Fruit fly (Drosophila melanogaster) whole organism, embryonic: ENCODE data around the gene Pi4KIIalpha.

Experiments used
- Atf-2 ChIP-seq: fragments of 200-800 bp; sonication (Bioruptor generic); optimal IDR thresholded peaks from 2 replicates; lab custom pipeline; 2016; ENCODE audit warnings: missing biosample characterization, missing genetic modification characterization
- CG10979 ChIP-seq: fragments of 200-800 bp; sonication (Bioruptor generic); optimal IDR thresholded peaks from 2 replicates; lab custom pipeline; 2018; ENCODE audit warnings: missing biosample characterization, mild to moderate bottlenecking, missing genetic modification characterization, moderate library complexity
- CG11695 ChIP-seq: fragments of 200-800 bp; sonication (Bioruptor generic); IDR thresholded peaks from 3 replicates; pipeline ENCODE4 v1.3.6; 2022; ENCODE audit warnings: missing biosample characterization, missing genetic modification characterization
- CG12071 ChIP-seq: fragments of 200-800 bp; sonication (Bioruptor generic); optimal IDR thresholded peaks from 3 replicates; lab custom pipeline; 2018; ENCODE audit warnings: missing biosample characterization, mild to moderate bottlenecking, missing genetic modification characterization
- CG12391 ChIP-seq: fragments of 200-800 bp; sonication (Bioruptor generic); optimal IDR thresholded peaks from 3 replicates; lab custom pipeline; 2018; ENCODE audit warnings: missing biosample characterization, mild to moderate bottlenecking, missing genetic modification characterization, moderate library complexity
- CG15479 ChIP-seq: fragments of 200-800 bp; sonication (Bioruptor generic); optimal IDR thresholded peaks from 3 replicates; lab custom pipeline; 2019; ENCODE audit warnings: missing biosample characterization, mild to moderate bottlenecking, missing genetic modification characterization, moderate library complexity
- CG1602 ChIP-seq: fragments of 200-800 bp; sonication (Bioruptor generic); optimal IDR thresholded peaks from 3 replicates; lab custom pipeline; 2016; ENCODE audit warnings: missing biosample characterization, missing genetic modification characterization
- CG16779 ChIP-seq: fragments of 200-800 bp; sonication (Bioruptor generic); IDR thresholded peaks from 2 replicates; pipeline ENCODE4 v1.3.6; 2022; ENCODE audit warnings: missing biosample characterization, missing genetic modification characterization
- CG18476 ChIP-seq: fragments of 200-800 bp; sonication (Bioruptor generic); optimal IDR thresholded peaks from 2 replicates; lab custom pipeline; 2016; ENCODE audit warnings: missing biosample characterization, mild to moderate bottlenecking, missing genetic modification characterization
- CG18599 ChIP-seq: fragments of 200-800 bp; sonication (Bioruptor generic); optimal IDR thresholded peaks from 3 replicates; lab custom pipeline; 2017; ENCODE audit warnings: missing biosample characterization, missing genetic modification characterization, mild to moderate bottlenecking, moderate library complexity, missing genetic modification reagents
- CG18764 ChIP-seq: fragments of 200-800 bp; sonication (Bioruptor generic); optimal IDR thresholded peaks from 3 replicates; lab custom pipeline; 2016; ENCODE audit warnings: missing biosample characterization, missing genetic modification characterization
- CG2712 ChIP-seq: fragments of 200-800 bp; optimal IDR thresholded peaks from 3 replicates; lab custom pipeline; 2019; ENCODE audit warnings: missing biosample characterization, mild to moderate bottlenecking, missing genetic modification characterization, moderate library complexity
- CG2875 ChIP-seq: fragments of 200-800 bp; sonication (Bioruptor generic); optimal IDR thresholded peaks from 2 replicates; lab custom pipeline; 2017; ENCODE audit warnings: missing biosample characterization, mild to moderate bottlenecking, missing genetic modification characterization, missing genetic modification reagents
- CG4730 ChIP-seq: fragments of 200-800 bp; sonication (Bioruptor generic); IDR thresholded peaks from 2 replicates; pipeline ENCODE4 v1.3.6; 2022; ENCODE audit warnings: missing biosample characterization, missing genetic modification characterization
- CG6254 ChIP-seq: fragments of 200-800 bp; sonication (Bioruptor generic); optimal IDR thresholded peaks from 3 replicates; lab custom pipeline; 2017; ENCODE audit warnings: mild to moderate bottlenecking, missing biosample characterization, missing genetic modification reagents, missing genetic modification characterization
- CG6854 ChIP-seq: fragments of 200-800 bp; sonication (Bioruptor generic); optimal IDR thresholded peaks from 3 replicates; lab custom pipeline; 2017; ENCODE audit warnings: missing biosample characterization, mild to moderate bottlenecking, missing genetic modification characterization
- CG7839 ChIP-seq: fragments of 200-800 bp; sonication (Bioruptor generic); optimal IDR thresholded peaks from 3 replicates; lab custom pipeline; 2018; ENCODE audit warnings: missing biosample characterization, mild to moderate bottlenecking, missing genetic modification characterization, moderate library complexity
- Chrac-16 ChIP-seq: fragments of 200-800 bp; sonication (Bioruptor generic); optimal IDR thresholded peaks from 3 replicates; lab custom pipeline; 2016; ENCODE audit warnings: missing biosample characterization, missing genetic modification characterization
- Doc3 ChIP-seq: fragments of 200-800 bp; sonication (Bioruptor generic); IDR thresholded peaks from 3 replicates; pipeline ENCODE4 v1.3.6; 2022; ENCODE audit warnings: missing biosample characterization, missing genetic modification characterization; ENCODE audit not compliant: partially characterized antibody
- Dref ChIP-seq: fragments of 200-800 bp; sonication (Bioruptor generic); IDR thresholded peaks from 2 replicates; pipeline ENCODE4 v1.3.6; 2022; ENCODE audit warnings: missing biosample characterization, missing genetic modification characterization
- HmgZ ChIP-seq: fragments of 200-800 bp; sonication (Bioruptor generic); optimal IDR thresholded peaks from 2 replicates; lab custom pipeline; 2018; ENCODE audit warnings: missing biosample characterization, mild to moderate bottlenecking, missing genetic modification characterization
- Hr78 ChIP-seq, 2 experiments: fragments of 200-800 bp in 1 of 2; fragments of >200 bp in 1 of 2; sonication (Bioruptor generic) in 1 of 2; optimal IDR thresholded peaks; 2 replicates each; lab custom pipeline; 2017 to 2019; ENCODE audit warnings: missing biosample characterization in 2 of 2, missing genetic modification characterization in 2 of 2, mild to moderate bottlenecking in 1 of 2, moderate library complexity in 1 of 2
- Kr ChIP-seq: fragments of 200-800 bp; sonication (Bioruptor generic); optimal IDR thresholded peaks from 2 replicates; lab custom pipeline; 2017; ENCODE audit warnings: missing biosample characterization, mild to moderate bottlenecking, missing genetic modification characterization
- Lpt ChIP-seq: fragments of >200 bp; optimal IDR thresholded peaks from 2 replicates; lab custom pipeline; 2018; ENCODE audit warnings: missing biosample characterization, missing genetic modification characterization
- NK7.1 ChIP-seq: fragments of 200-800 bp; sonication (Bioruptor generic); optimal IDR thresholded peaks from 3 replicates; lab custom pipeline; 2016; ENCODE audit warnings: missing biosample characterization, missing genetic modification characterization
- PHDP ChIP-seq: fragments of 200-800 bp; sonication (Bioruptor generic); optimal IDR thresholded peaks from 3 replicates; lab custom pipeline; 2018; ENCODE audit warnings: missing biosample characterization, mild to moderate bottlenecking, missing genetic modification characterization, moderate library complexity
- Six4 ChIP-seq: fragments of 200-800 bp; sonication (Bioruptor generic); optimal IDR thresholded peaks from 2 replicates; lab custom pipeline; 2016; ENCODE audit warnings: missing biosample characterization, missing genetic modification characterization
- Sox100B ChIP-seq: fragments of 200-800 bp; sonication (Bioruptor generic); optimal IDR thresholded peaks from 3 replicates; lab custom pipeline; 2018; ENCODE audit warnings: missing biosample characterization, mild to moderate bottlenecking, missing genetic modification characterization
- Stat92E ChIP-seq, 3 experiments: fragments of >200 bp in 2 of 3; fragments of 200-800 bp in 1 of 3; sonication (Bioruptor generic) in 1 of 3; optimal IDR thresholded peaks; 2 replicates each; lab custom pipeline; 2017 to 2019; ENCODE audit warnings: missing biosample characterization in 3 of 3, missing genetic modification characterization in 3 of 3, mild to moderate bottlenecking in 1 of 3, moderate library complexity in 1 of 3
- Xrp1 ChIP-seq: fragments of 200-800 bp; sonication (Bioruptor generic); IDR thresholded peaks from 2 replicates; pipeline ENCODE4 v1.3.6; 2022; ENCODE audit warnings: missing biosample characterization, missing genetic modification characterization
- cg ChIP-seq: fragments of 200-800 bp; sonication (Bioruptor generic); optimal IDR thresholded peaks from 3 replicates; lab custom pipeline; 2019; ENCODE audit warnings: missing biosample characterization, mild to moderate bottlenecking, missing genetic modification characterization, moderate library complexity
- danr ChIP-seq: fragments of 200-800 bp; sonication (Bioruptor generic); IDR thresholded peaks from 2 replicates; pipeline ENCODE4 v1.3.6; 2022; ENCODE audit warnings: missing biosample characterization, missing genetic modification characterization
- ems ChIP-seq: fragments of 200-800 bp; sonication (Bioruptor generic); optimal IDR thresholded peaks from 3 replicates; lab custom pipeline; 2016; ENCODE audit warnings: missing biosample characterization, missing genetic modification characterization
- eyg ChIP-seq: fragments of 200-800 bp; sonication (Bioruptor generic); optimal IDR thresholded peaks from 3 replicates; lab custom pipeline; 2016; ENCODE audit warnings: missing biosample characterization, missing genetic modification characterization
- gcm2 ChIP-seq: fragments of 200-800 bp; sonication (Bioruptor generic); optimal IDR thresholded peaks from 2 replicates; lab custom pipeline; 2016; ENCODE audit warnings: missing biosample characterization, missing genetic modification characterization
- gfzf ChIP-seq: fragments of 200-800 bp; sonication (Bioruptor generic); optimal IDR thresholded peaks from 2 replicates; lab custom pipeline; 2016; ENCODE audit warnings: missing biosample characterization, mild to moderate bottlenecking, missing genetic modification characterization, moderate library complexity
- kah ChIP-seq: fragments of 200-800 bp; sonication (Bioruptor generic); optimal IDR thresholded peaks from 2 replicates; lab custom pipeline; 2018; ENCODE audit warnings: missing biosample characterization, mild to moderate bottlenecking, missing genetic modification characterization
- klu ChIP-seq: fragments of 200-800 bp; sonication (Bioruptor generic); IDR thresholded peaks from 2 replicates; pipeline ENCODE4 v1.3.6; 2022; ENCODE audit warnings: missing biosample characterization, missing genetic modification characterization
- maf-S ChIP-seq: fragments of 200-800 bp; sonication (Bioruptor generic); optimal IDR thresholded peaks from 2 replicates; lab custom pipeline; 2016; ENCODE audit warnings: missing biosample characterization, missing genetic modification characterization
- oc ChIP-seq: fragments of 200-800 bp; sonication (Bioruptor generic); optimal IDR thresholded peaks from 2 replicates; lab custom pipeline; 2018; ENCODE audit warnings: missing biosample characterization, mild to moderate bottlenecking, missing genetic modification characterization, moderate library complexity
- p53 ChIP-seq: fragments of 200-800 bp; sonication (Bioruptor generic); optimal IDR thresholded peaks from 2 replicates; lab custom pipeline; 2016; ENCODE audit warnings: missing biosample characterization, missing genetic modification characterization
- prd ChIP-seq, 3 experiments: fragments of >200 bp in 2 of 3; fragments of 200-800 bp in 1 of 3; sonication (Bioruptor generic) in 1 of 3; optimal IDR thresholded peaks in 2 of 3; IDR thresholded peaks in 1 of 3; 2 replicates in 2 of 3; 3 replicates in 1 of 3; pipeline versions ENCODE4 v1.3.6 to Lab custom; 2017 to 2022; ENCODE audit warnings: missing biosample characterization in 1 of 3, missing genetic modification characterization in 1 of 3
- sens ChIP-seq: fragments of 200-800 bp; sonication (Bioruptor generic); peaks from one replicate; lab custom pipeline; 2016; ENCODE audit warnings: missing biosample characterization, missing genetic modification characterization
- stc ChIP-seq: fragments of 200-800 bp; sonication (Bioruptor generic); IDR thresholded peaks from 2 replicates; pipeline ENCODE4 v1.3.6; 2022; ENCODE audit warnings: missing biosample characterization, missing genetic modification characterization
- trem ChIP-seq: fragments of 200-800 bp; optimal IDR thresholded peaks from 3 replicates; lab custom pipeline; 2019; ENCODE audit warnings: missing biosample characterization, mild to moderate bottlenecking, missing genetic modification characterization, moderate library complexity
- tx ChIP-seq: fragments of 200-800 bp; sonication (Bioruptor generic); optimal IDR thresholded peaks from 2 replicates; lab custom pipeline; 2016; ENCODE audit warnings: missing biosample characterization, missing genetic modification characterization
- usp ChIP-seq: fragments of >200 bp; optimal IDR thresholded peaks from 2 replicates; lab custom pipeline; 2017; ENCODE audit warnings: missing biosample characterization, missing genetic modification characterization
- wek ChIP-seq: fragments of 200-800 bp; sonication (Bioruptor generic); optimal IDR thresholded peaks from 3 replicates; lab custom pipeline; 2018; ENCODE audit warnings: missing biosample characterization, mild to moderate bottlenecking, missing genetic modification characterization, moderate library complexity
- zfh1 ChIP-seq: fragments of 200-800 bp; sonication (Bioruptor generic); IDR thresholded peaks from 3 replicates; pipeline ENCODE4 v1.3.6; 2022; ENCODE audit warnings: missing biosample characterization, missing genetic modification characterization
- zfh2 ChIP-seq: fragments of 200-800 bp; sonication (Bioruptor generic); optimal IDR thresholded peaks from 2 replicates; lab custom pipeline; 2016; ENCODE audit warnings: missing biosample characterization, missing genetic modification characterization

Pi4KIIalpha gene

DNA sequence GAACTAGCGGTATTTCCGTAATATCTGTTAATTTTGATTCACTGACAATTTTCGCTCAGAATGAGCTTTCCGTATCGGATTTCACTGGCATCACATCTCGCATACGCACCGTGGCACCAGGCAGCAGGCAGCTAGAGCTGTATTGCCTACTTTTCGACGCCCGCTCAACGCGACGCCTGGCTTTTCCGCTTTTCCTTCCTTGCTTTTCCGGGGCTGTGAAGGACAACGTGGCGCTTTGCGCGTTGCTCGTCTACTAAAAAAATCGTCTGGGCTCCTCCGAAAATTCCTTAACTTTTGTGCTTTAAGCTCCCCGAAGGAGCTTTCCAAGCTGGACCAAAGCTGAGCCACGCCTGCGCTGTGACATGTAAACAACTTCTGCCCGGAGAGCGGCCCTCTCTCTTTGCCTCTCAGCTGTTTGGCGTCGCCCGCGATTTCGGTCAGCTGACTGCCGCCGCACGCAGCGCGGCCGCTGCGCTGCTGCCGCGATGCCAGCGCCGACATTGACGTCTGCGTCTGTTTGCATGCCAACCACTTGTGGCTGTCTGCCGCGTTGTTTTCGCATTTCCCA is 40.3 kb downstream of the Pi4KIIalpha start, which contains the start of the genes CG43845 and Nmdar1 (continued):
- TF ChIP-seq CG6854 (GFP tag; lab: Kevin White, UChicago): no peak
- TF ChIP-seq CG4730 (GFP tag; lab: Robert Waterston, UW): no peak
- no peak for TF ChIP-seq stc (GFP tag; lab: Robert Waterston, UW)
- TF ChIP-seq Hr78 (GFP tag; optimal IDR thresholded peaks at IDR 0.05; lab: Kevin White, UChicago): no peak
- peak; percentile 2 for TF ChIP-seq ems (GFP tag; lab: Kevin White, UChicago)
- no peak for TF ChIP-seq trem
- TF ChIP-seq Atf-2: no peak
- TF ChIP-seq CG18764 (GFP tag; lab: Kevin White, UChicago): no peak
- TF ChIP-seq kah (GFP tag; lab: Kevin White, UChicago): peak; percentile 90
- no peak for TF ChIP-seq CG12391 (tag; lab: Kevin White, UChicago)
- no peak for TF ChIP-seq HmgZ (tag; lab: Kevin White, UChicago)
- TF ChIP-seq Lpt: no peak
- no peak for TF ChIP-seq Chrac-16 (GFP tag; lab: Kevin White, UChicago)
- TF ChIP-seq CG10979: no peak
- no peak for TF ChIP-seq gfzf (GFP tag; lab: Kevin White, UChicago)
- no peak for TF ChIP-seq eyg (GFP tag; lab: Kevin White, UChicago)
- no peak for TF ChIP-seq CG6254 (GFP tag; lab: Kevin White, UChicago)
- no peak for TF ChIP-seq NK7.1 (GFP tag; lab: Kevin White, UChicago)
- TF ChIP-seq CG7839 (tag; lab: Kevin White, UChicago): no peak
- TF ChIP-seq CG2712: no peak
- no peak for TF ChIP-seq CG11695 (GFP tag; lab: Robert Waterston, UW)
- TF ChIP-seq zfh1 (GFP tag; lab: Robert Waterston, UW): no peak
- no peak for TF ChIP-seq Sox100B (GFP tag; lab: Kevin White, UChicago)
- no peak for TF ChIP-seq Xrp1
- no peak for TF ChIP-seq danr (GFP tag; lab: Robert Waterston, UW)
- no peak for TF ChIP-seq CG12071 (GFP tag; lab: Kevin White, UChicago)
- TF ChIP-seq usp (GFP tag; lab: Kevin White, UChicago): no peak
- TF ChIP-seq klu: no peak
- no peak for TF ChIP-seq zfh2 (GFP tag; lab: Kevin White, UChicago)
- no peak for TF ChIP-seq CG15479 (GFP tag; lab: Kevin White, UChicago)
- peak; percentile 5 for TF ChIP-seq cg (GFP tag; lab: Kevin White, UChicago)
- TF ChIP-seq Doc3 (GFP tag; lab: Robert Waterston, UW): no peak
- no peak for TF ChIP-seq CG18476 (GFP tag; lab: Kevin White, UChicago)
- no peak for TF ChIP-seq CG1602 (GFP tag; lab: Kevin White, UChicago)
- TF ChIP-seq CG16779 (GFP tag; lab: Robert Waterston, UW): 0 out of 2 replicates have a peak, but pooled peaks have one; percentile 33
- no peak for TF ChIP-seq wek (GFP tag; lab: Kevin White, UChicago)
- peak; percentile 74 for TF ChIP-seq sens
- no peak for TF ChIP-seq Six4 (GFP tag; lab: Kevin White, UChicago)
- TF ChIP-seq gcm2 (GFP tag; lab: Kevin White, UChicago): no peak
- peak; percentile 1 for TF ChIP-seq CG18599 (GFP tag; lab: Kevin White, UChicago)
- no peak for TF ChIP-seq tx (GFP tag; lab: Kevin White, UChicago)
- TF ChIP-seq Kr (GFP tag; lab: Kevin White, UChicago): no peak
- TF ChIP-seq CG2875 (GFP tag; lab: Kevin White, UChicago): no peak
- TF ChIP-seq Stat92E (GFP tag; optimal IDR thresholded peaks at IDR 0.05; lab: Kevin White, UChicago): no peak
- no peak for TF ChIP-seq maf-S (GFP tag; lab: Kevin White, UChicago)
- TF ChIP-seq prd (optimal IDR thresholded peaks at IDR 0.05; lab: Kevin White, UChicago): no peak
- no peak for TF ChIP-seq prd (GFP tag; IDR thresholded peaks at IDR 0.05; lab: Robert Waterston, UW)
- no peak for TF ChIP-seq oc (tag; lab: Kevin White, UChicago)
- TF ChIP-seq p53: no peak
- no peak for TF ChIP-seq PHDP (tag; lab: Kevin White, UChicago)
- TF ChIP-seq Dref (GFP tag; lab: Robert Waterston, UW): no peak
